Worm (Caenorhabditis elegans) whole organism, young adult: Measurements from ENCODE around the gene srg-50.

Experiments
- B0336.3 ChIP-seq: fragments of 200-800 bp; sonication (Bioruptor generic); IDR thresholded peaks from 2 replicates; pipeline ENCODE4 v1.3.6; 2022; ENCODE audit warnings: missing genetic modification characterization, missing compliant biosample characterization
- C06A6.2 ChIP-seq: fragments of 200-800 bp; sonication (Bioruptor generic); conservative IDR thresholded peaks from 2 replicates; pipeline ENCODE4 v1.3.6; 2022; ENCODE audit warnings: missing genetic modification characterization, missing compliant biosample characterization
- C17E4.6 ChIP-seq: fragments of 200-800 bp; sonication (Bioruptor generic); IDR thresholded peaks from 2 replicates; pipeline ENCODE4 v1.3.6; 2022; ENCODE audit warnings: missing genetic modification reagents, missing genetic modification characterization, missing compliant biosample characterization
- F23B12.7 ChIP-seq: sonication (generic microtip); optimal IDR thresholded peaks from 2 replicates; lab custom pipeline; 2017; ENCODE audit warnings: missing genetic modification characterization, mild to moderate bottlenecking, missing compliant biosample characterization, antibody characterized with exemption, moderate library complexity; ENCODE audit not compliant: insufficient read depth
- F33H1.4 ChIP-seq: fragments of 200-800 bp; sonication (Bioruptor generic); IDR thresholded peaks from 2 replicates; pipeline ENCODE4 v1.3.6; 2022; ENCODE audit warnings: missing genetic modification reagents, missing genetic modification characterization, missing compliant biosample characterization
- F37B4.10 ChIP-seq: fragments of 200-800 bp; sonication (Bioruptor generic); IDR thresholded peaks from 2 replicates; pipeline ENCODE4 v1.3.6; 2022; ENCODE audit warnings: missing genetic modification characterization, missing compliant biosample characterization
- F49E8.2 ChIP-seq: sonication (generic microtip); optimal IDR thresholded peaks from 3 replicates; lab custom pipeline; 2017; ENCODE audit warnings: missing genetic modification characterization, mild to moderate bottlenecking, missing compliant biosample characterization, antibody characterized with exemption, moderate library complexity; ENCODE audit not compliant: insufficient read depth
- F55B11.4 ChIP-seq: sonication (generic microtip); optimal IDR thresholded peaks from 2 replicates; lab custom pipeline; 2016; ENCODE audit warnings: missing compliant biosample characterization, missing genetic modification characterization, borderline replicate concordance; ENCODE audit not compliant: insufficient read depth
- K11D2.4 ChIP-seq: fragments of 200-800 bp; sonication (Bioruptor generic); IDR thresholded peaks from 2 replicates; pipeline ENCODE4 v1.3.6; 2022; ENCODE audit warnings: missing genetic modification reagents, missing genetic modification characterization, missing compliant biosample characterization
- T07F8.4 ChIP-seq: sonication (generic microtip); optimal IDR thresholded peaks from 2 replicates; lab custom pipeline; 2016; ENCODE audit warnings: mild to moderate bottlenecking, missing genetic modification characterization, moderate library complexity, missing compliant biosample characterization
- Y53G8AR.9 ChIP-seq: fragments of 200-800 bp; sonication (Bioruptor generic); conservative IDR thresholded peaks from 2 replicates; pipeline ENCODE4 v1.3.6; 2022; ENCODE audit warnings: missing genetic modification reagents, missing genetic modification characterization, missing compliant biosample characterization
- Y79H2A.3 ChIP-seq: fragments of 200-800 bp; sonication (Bioruptor generic); conservative IDR thresholded peaks from 2 replicates; pipeline ENCODE4 v1.3.6; 2022; ENCODE audit warnings: missing genetic modification reagents, missing genetic modification characterization, missing compliant biosample characterization
- ZK185.1 ChIP-seq: sonication (generic microtip); optimal IDR thresholded peaks from 2 replicates; lab custom pipeline; 2016; ENCODE audit warnings: mild to moderate bottlenecking, missing genetic modification characterization, missing compliant biosample characterization; ENCODE audit not compliant: poor library complexity, severe bottlenecking
- aptf-3 ChIP-seq: fragments of 200-800 bp; sonication (Bioruptor generic); IDR thresholded peaks from 2 replicates; pipeline ENCODE4 v1.3.6; 2022; ENCODE audit warnings: missing genetic modification characterization, missing compliant biosample characterization
- atf-7 ChIP-seq: sonication (generic microtip); optimal IDR thresholded peaks from 2 replicates; lab custom pipeline; 2017; ENCODE audit warnings: mild to moderate bottlenecking, missing genetic modification characterization, missing compliant biosample characterization
- cebp-1 ChIP-seq, 2 experiments: fragments of 200-800 bp in 1 of 2; sonication (Bioruptor generic) in 1 of 2; sonication (generic microtip) in 1 of 2; IDR thresholded peaks in 1 of 2; optimal IDR thresholded peaks in 1 of 2; 2 replicates each; pipeline versions ENCODE4 v1.3.6 to Lab custom; 2017 to 2022; ENCODE audit warnings: missing compliant biosample characterization in 2 of 2, missing genetic modification characterization in 2 of 2, mild to moderate bottlenecking in 1 of 2, missing genetic modification reagents in 1 of 2, moderate library complexity in 1 of 2
- ceh-40 ChIP-seq: fragments of 200-800 bp; sonication (Bioruptor generic); IDR thresholded peaks from 2 replicates; pipeline ENCODE4 v1.3.6; 2022; ENCODE audit warnings: missing genetic modification characterization, missing compliant biosample characterization
- ceh-91 ChIP-seq: fragments of 200-800 bp; sonication (Bioruptor generic); IDR thresholded peaks from 2 replicates; pipeline ENCODE4 v1.3.6; 2022; ENCODE audit warnings: missing genetic modification reagents, missing genetic modification characterization, missing compliant biosample characterization
- chd-7 ChIP-seq: sonication (generic microtip); optimal IDR thresholded peaks from 2 replicates; lab custom pipeline; 2016; ENCODE audit warnings: mild to moderate bottlenecking, missing genetic modification characterization, moderate library complexity, missing compliant biosample characterization
- dox-1 ChIP-seq: fragments of 200-800 bp; sonication (Bioruptor generic); IDR thresholded peaks from 2 replicates; pipeline ENCODE4 v1.3.6; 2022; ENCODE audit warnings: missing genetic modification reagents, missing genetic modification characterization, missing compliant biosample characterization
- egl-18 ChIP-seq: fragments of 200-800 bp; sonication (Bioruptor generic); IDR thresholded peaks from 2 replicates; pipeline ENCODE4 v1.3.6; 2022; ENCODE audit warnings: missing genetic modification reagents, missing genetic modification characterization, missing compliant biosample characterization
- ekl-4 ChIP-seq: fragments of 200-800 bp; sonication (Bioruptor generic); IDR thresholded peaks from 2 replicates; pipeline ENCODE4 v1.3.6; 2022; ENCODE audit warnings: missing genetic modification reagents, missing genetic modification characterization, missing compliant biosample characterization
- hmg-1.2 ChIP-seq: fragments of 200-800 bp; sonication (Bioruptor generic); IDR thresholded peaks from 2 replicates; pipeline ENCODE4 v1.3.6; 2022; ENCODE audit warnings: missing genetic modification reagents, missing genetic modification characterization, missing compliant biosample characterization
- hmg-20 ChIP-seq: fragments of 200-800 bp; sonication (Bioruptor generic); IDR thresholded peaks from 2 replicates; pipeline ENCODE4 v1.3.6; 2022; ENCODE audit warnings: missing genetic modification reagents, missing genetic modification characterization, missing compliant biosample characterization
- hrde-1 ChIP-seq: sonication (generic microtip); optimal IDR thresholded peaks from 2 replicates; lab custom pipeline; 2016; ENCODE audit warnings: missing genetic modification characterization, mild to moderate bottlenecking, missing compliant biosample characterization, moderate library complexity, missing genotype, missing genetic modification reagents, borderline replicate concordance
- hsf-1 ChIP-seq: fragments of 200-800 bp; sonication (Bioruptor generic); IDR thresholded peaks from 2 replicates; pipeline ENCODE4 v1.3.6; 2022; ENCODE audit warnings: missing genetic modification reagents, missing genetic modification characterization, missing compliant biosample characterization
- let-526 ChIP-seq: fragments of 200-800 bp; sonication (Bioruptor generic); IDR thresholded peaks from 2 replicates; pipeline ENCODE4 v1.3.6; 2022; ENCODE audit warnings: missing genetic modification reagents, missing genetic modification characterization, missing compliant biosample characterization
- let-607 ChIP-seq, 2 experiments: fragments of 200-800 bp in 1 of 2; sonication (Bioruptor generic) in 1 of 2; sonication (generic microtip) in 1 of 2; optimal IDR thresholded peaks; 2 replicates each; lab custom pipeline; 2016 to 2018; ENCODE audit warnings: mild to moderate bottlenecking in 2 of 2, missing compliant biosample characterization in 2 of 2, missing genetic modification characterization in 2 of 2, moderate library complexity in 2 of 2, missing genotype in 1 of 2
- lin-40 ChIP-seq: sonication (generic microtip); optimal IDR thresholded peaks from 2 replicates; lab custom pipeline; 2016; ENCODE audit warnings: missing genetic modification characterization, mild to moderate bottlenecking, missing compliant biosample characterization, missing genotype, missing genetic modification reagents
- lin-54 ChIP-seq: fragments of 200-800 bp; sonication (Bioruptor generic); optimal IDR thresholded peaks from 2 replicates; lab custom pipeline; 2018; ENCODE audit warnings: mild to moderate bottlenecking, missing genetic modification characterization, missing compliant biosample characterization
- mcd-1 ChIP-seq: fragments of 200-800 bp; sonication (Bioruptor generic); IDR thresholded peaks from 2 replicates; pipeline ENCODE4 v1.3.6; 2022; ENCODE audit warnings: missing genetic modification reagents, missing genetic modification characterization, missing compliant biosample characterization
- nfya-1 ChIP-seq: sonication (generic microtip); optimal IDR thresholded peaks from 2 replicates; lab custom pipeline; 2017; ENCODE audit warnings: antibody characterized with exemption, missing compliant biosample characterization, missing genetic modification characterization, borderline replicate concordance; ENCODE audit not compliant: insufficient read depth
- nfya-2 ChIP-seq: fragments of 200-800 bp; sonication (Bioruptor generic); IDR thresholded peaks from 2 replicates; pipeline ENCODE4 v1.3.6; 2022; ENCODE audit warnings: missing genetic modification reagents, missing genetic modification characterization, missing compliant biosample characterization
- pbrm-1 ChIP-seq: fragments of 200-800 bp; sonication (Bioruptor generic); IDR thresholded peaks from 2 replicates; pipeline ENCODE4 v1.3.6; 2022; ENCODE audit warnings: missing genetic modification reagents, missing genetic modification characterization, missing compliant biosample characterization
- sdz-38 ChIP-seq: sonication (generic microtip); optimal IDR thresholded peaks from 2 replicates; lab custom pipeline; 2016; ENCODE audit warnings: missing genotype, missing genetic modification characterization, missing compliant biosample characterization
- snpc-1.1 ChIP-seq: sonication (generic microtip); optimal IDR thresholded peaks from 2 replicates; lab custom pipeline; 2017; ENCODE audit warnings: missing genetic modification characterization, mild to moderate bottlenecking, missing compliant biosample characterization, antibody characterized with exemption, moderate library complexity, missing genotype, missing genetic modification reagents; ENCODE audit not compliant: insufficient read depth
- snpc-3.4 ChIP-seq: sonication (generic microtip); optimal IDR thresholded peaks from 2 replicates; lab custom pipeline; 2017; ENCODE audit warnings: missing genetic modification characterization, mild to moderate bottlenecking, missing compliant biosample characterization, antibody characterized with exemption, moderate library complexity, missing genotype, missing genetic modification reagents
- sptf-2 ChIP-seq: fragments of 200-800 bp; sonication (Bioruptor generic); optimal IDR thresholded peaks from 2 replicates; lab custom pipeline; 2018; ENCODE audit warnings: mild to moderate bottlenecking, missing genetic modification characterization, missing compliant biosample characterization
- tbp1 ChIP-seq: fragments of 200-800 bp; sonication (Bioruptor generic); optimal IDR thresholded peaks from 2 replicates; lab custom pipeline; 2018; ENCODE audit warnings: mild to moderate bottlenecking, missing genetic modification characterization, missing compliant biosample characterization
- ztf-18 ChIP-seq: sonication (generic microtip); optimal IDR thresholded peaks from 2 replicates; lab custom pipeline; 2016; ENCODE audit warnings: missing genotype, mild to moderate bottlenecking, missing genetic modification characterization, missing compliant biosample characterization
- ztf-22 ChIP-seq: fragments of 200-800 bp; sonication (Bioruptor generic); optimal IDR thresholded peaks from 2 replicates; lab custom pipeline; 2018; ENCODE audit warnings: mild to moderate bottlenecking, missing genetic modification characterization, moderate library complexity, missing compliant biosample characterization
- ztf-28 ChIP-seq: fragments of 200-800 bp; sonication (Bioruptor generic); IDR thresholded peaks from 2 replicates; pipeline ENCODE4 v1.3.6; 2022; ENCODE audit warnings: missing genetic modification reagents, missing genetic modification characterization, missing compliant biosample characterization

Gene srg-50

DNA sequence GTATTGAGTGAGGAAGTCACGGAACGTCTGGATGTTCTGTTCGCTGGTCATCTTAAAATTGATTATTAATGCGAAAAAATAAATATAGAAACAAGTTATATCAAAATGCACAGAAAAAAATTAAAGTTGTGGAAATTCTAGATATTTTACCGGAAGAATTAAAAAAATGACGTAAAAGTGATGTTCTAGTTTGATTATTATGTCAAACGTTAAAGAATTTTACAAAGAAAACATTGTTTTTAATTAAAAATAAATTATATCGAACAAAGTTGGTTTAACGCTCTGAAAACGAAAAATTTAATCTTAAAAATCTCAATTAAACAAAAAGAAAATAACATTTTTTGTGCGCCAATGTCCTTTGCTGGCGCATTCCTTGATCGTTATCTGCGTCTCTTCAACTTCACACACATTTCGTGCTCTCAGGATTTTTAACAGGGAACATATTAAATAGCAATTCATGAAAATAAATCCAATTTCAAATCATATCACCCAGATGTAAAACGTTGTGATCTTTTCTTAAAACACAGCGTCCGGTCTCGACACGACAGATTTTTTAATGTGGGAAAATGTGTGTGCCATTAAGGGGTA lies 30.3 kb downstream of the srg-50 start, which contains the start of gene tin-9.1 (continued):
- TF ChIP-seq tbp1 (GFP tag; lab: Kevin White, UChicago) = peak; percentile 31
- TF ChIP-seq ztf-18 (tag; lab: Kevin White, UChicago) = peak; percentile 93
- no peak for TF ChIP-seq let-526 (GFP tag; lab: Robert Waterston, UW)
- TF ChIP-seq cebp-1 (GFP tag; IDR thresholded peaks at IDR 0.05; lab: Robert Waterston, UW) = no peak
- peak; percentile 41 for TF ChIP-seq cebp-1 (tag; optimal IDR thresholded peaks at IDR 0.05; lab: Kevin White, UChicago)
- TF ChIP-seq Y53G8AR.9 (GFP tag; lab: Robert Waterston, UW) = no peak
- TF ChIP-seq egl-18 (GFP tag; lab: Robert Waterston, UW) = no peak
- peak; percentile 42; the same call in 1 of the 2 replicates for TF ChIP-seq K11D2.4 (GFP tag; lab: Robert Waterston, UW)
- TF ChIP-seq lin-40 (tag; lab: Kevin White, UChicago) = peak; percentile 67
- TF ChIP-seq ekl-4 = 0 out of 2 replicates have a peak, but pooled peaks have one; percentile 50
- no peak for TF ChIP-seq pbrm-1
- TF ChIP-seq snpc-1.1 (tag; lab: Kevin White, UChicago) = no peak
- TF ChIP-seq atf-7 = no peak
- no peak for TF ChIP-seq Y79H2A.3
- peak; percentile 70 for TF ChIP-seq hmg-1.2 (GFP tag; lab: Robert Waterston, UW)
- TF ChIP-seq F23B12.7 (tag; lab: Kevin White, UChicago) = no peak
- TF ChIP-seq, all 124 proteins: peak for 24

DNA sequence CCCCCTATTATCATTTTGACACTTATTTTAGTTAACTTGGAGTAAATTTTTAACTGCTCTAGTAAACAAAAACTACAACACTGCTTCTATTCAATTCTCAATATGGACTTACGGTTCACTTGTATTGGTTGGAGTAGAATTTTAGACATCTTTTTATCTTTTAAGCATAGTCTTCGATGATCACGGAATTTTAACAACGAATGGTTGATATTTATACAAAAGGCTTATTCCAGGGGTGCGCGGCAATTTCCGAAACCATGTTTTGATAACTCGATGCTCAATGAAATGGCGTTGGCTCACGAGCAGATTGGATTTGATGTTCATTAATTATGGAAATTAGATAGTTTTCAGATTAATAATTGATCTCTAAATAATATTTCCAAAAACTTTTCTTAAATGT lies 31.5 kb downstream of the srg-50 start:
- TF ChIP-seq let-607 (tag; optimal IDR thresholded peaks at IDR 0.05; lab: Kevin White, UChicago) = no peak
- TF ChIP-seq mcd-1 (GFP tag; lab: Robert Waterston, UW) = no peak
- TF ChIP-seq F49E8.2 (tag; lab: Kevin White, UChicago) = peak; percentile 87
- TF ChIP-seq lin-54 (GFP tag; lab: Kevin White, UChicago) = peak; percentile 74
- no peak for TF ChIP-seq cebp-1 (GFP tag; IDR thresholded peaks at IDR 0.05; lab: Robert Waterston, UW)
- TF ChIP-seq cebp-1 (tag; optimal IDR thresholded peaks at IDR 0.05; lab: Kevin White, UChicago) = peak; percentile 55
- TF ChIP-seq nfya-2 (GFP tag; lab: Robert Waterston, UW) = 0 out of 2 replicates have a peak, but pooled peaks have one; percentile 85
- TF ChIP-seq snpc-3.4 (tag; lab: Kevin White, UChicago) = peak; percentile 85
- peak; percentile 50 for TF ChIP-seq F33H1.4 (GFP tag; lab: Robert Waterston, UW)
- no peak for TF ChIP-seq F37B4.10 (GFP tag; lab: Robert Waterston, UW)
- peak; percentile 85 for TF ChIP-seq hsf-1 (GFP tag; lab: Robert Waterston, UW)
- TF ChIP-seq C06A6.2 (GFP tag; lab: Robert Waterston, UW) = no peak
- TF ChIP-seq ZK185.1 (tag; lab: Kevin White, UChicago) = no peak
- peak; percentile 96 for TF ChIP-seq hrde-1
- 0 out of 2 replicates have a peak, but pooled peaks have one; percentile 13 for TF ChIP-seq ceh-91 (GFP tag; lab: Robert Waterston, UW)
- peak; percentile 57; the same call in 1 of the 2 replicates for TF ChIP-seq C17E4.6 (GFP tag; lab: Robert Waterston, UW)
- peak; percentile 39; the same call in 1 of the 2 replicates for TF ChIP-seq hmg-1.2 (GFP tag; lab: Robert Waterston, UW)
- TF ChIP-seq ceh-40 = no peak
- no peak for TF ChIP-seq dox-1 (GFP tag; lab: Robert Waterston, UW)
- TF ChIP-seq sptf-2 (GFP tag; lab: Kevin White, UChicago) = no peak
- no peak for TF ChIP-seq T07F8.4 (tag; lab: Kevin White, UChicago)
- no peak for TF ChIP-seq sdz-38 (tag; lab: Kevin White, UChicago)
- peak; percentile 39 for TF ChIP-seq atf-7
- TF ChIP-seq ztf-28 (GFP tag; lab: Robert Waterston, UW) = no peak
- TF ChIP-seq F23B12.7 (tag; lab: Kevin White, UChicago) = no peak
- peak; percentile 72 for TF ChIP-seq chd-7
- TF ChIP-seq Y79H2A.3 = peak; percentile 58; the same call in 1 of the 2 replicates
- TF ChIP-seq ztf-22 (GFP tag; lab: Kevin White, UChicago) = no peak
- TF ChIP-seq nfya-1 (tag; lab: Kevin White, UChicago) = no peak
- no peak for TF ChIP-seq F55B11.4
- no peak for TF ChIP-seq lin-40 (tag; lab: Kevin White, UChicago)
- 0 out of 2 replicates have a peak, but pooled peaks have one; percentile 17 for TF ChIP-seq hmg-20
- TF ChIP-seq B0336.3 (GFP tag; lab: Robert Waterston, UW) = peak; percentile 93
- no peak for TF ChIP-seq aptf-3 (GFP tag; lab: Robert Waterston, UW)
